Worm (Caenorhabditis elegans): ENCODE measurements around the gene sftb-6.

DNA sequence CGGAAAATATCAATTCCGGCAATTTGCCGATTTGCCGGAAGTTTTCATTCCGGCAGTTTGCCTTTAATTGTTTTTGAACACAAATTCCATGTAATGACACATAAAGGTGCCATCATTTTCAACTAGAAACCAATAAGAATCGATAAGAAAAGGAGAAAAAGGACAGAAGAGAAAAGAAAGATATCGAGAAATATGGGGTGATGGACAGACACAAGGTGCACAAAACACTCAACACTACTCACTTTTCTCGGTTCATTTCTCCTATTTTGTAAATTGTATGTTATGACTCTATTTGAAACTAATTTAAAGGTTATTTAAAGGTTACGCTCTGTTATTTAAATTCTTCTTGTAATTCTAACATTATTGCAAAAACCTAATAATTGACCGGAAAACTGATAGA lies 47.3 kb upstream of the sftb-6 start:
- TF ChIP-seq tab-1 (GFP tag; IDR thresholded peaks at IDR 0.05) (no peak), klf-2 (GFP tag; conservative IDR thresholded peaks at IDR 0.05) (no peak), flt-1 (GFP tag; IDR thresholded peaks at IDR 0.05) (no peak)

All from whole organism, midembryonic.